Fruit fly (Drosophila melanogaster): ENCODE measurements around the gene Flo2.

Flo2 gene

DNA sequence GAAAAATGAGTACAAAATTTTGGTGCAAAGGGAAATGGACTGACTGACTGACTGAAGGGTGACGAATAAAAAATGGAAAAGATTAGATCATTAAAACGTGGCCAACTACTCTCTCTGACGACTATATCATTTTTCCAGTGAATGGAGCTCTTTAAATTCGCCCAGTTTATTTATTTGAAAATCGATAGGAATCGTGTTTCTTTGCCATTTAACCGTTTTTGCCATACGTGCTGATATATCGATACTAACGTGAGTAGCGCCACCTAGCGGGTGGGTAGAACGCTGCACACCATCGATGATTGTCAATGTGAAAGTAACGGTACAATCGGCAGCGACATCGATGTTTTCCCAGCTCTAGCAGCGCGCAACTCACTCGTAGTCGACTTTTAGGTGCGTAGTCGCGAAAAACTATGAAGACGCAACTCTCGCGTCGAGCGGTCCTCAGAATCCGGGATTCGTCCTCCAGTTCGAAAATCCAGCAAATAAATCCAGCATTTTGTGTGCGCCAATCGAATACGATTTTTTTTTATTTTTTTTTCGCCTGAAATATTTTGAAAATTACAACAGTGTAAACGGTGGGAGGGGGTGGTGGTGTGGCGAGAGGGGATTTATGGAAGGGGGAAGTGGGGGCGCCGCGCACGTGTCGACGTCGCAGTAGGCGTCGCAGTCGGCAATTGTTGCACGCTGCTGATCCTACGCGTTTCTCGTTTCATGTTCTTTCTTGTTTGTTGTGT is 116.0 kb downstream of the Flo2 start, which contains the start of the genes CG9030 and eag (continued):
- peak; percentile 88 for TF ChIP-seq bbx (GFP tag; IDR thresholded peaks at IDR 0.05; ENCODE audit: partially characterized antibody)
- no peak for TF ChIP-seq CG7839 (tag; optimal IDR thresholded peaks at IDR 0.05)
- TF ChIP-seq NC2α (GFP tag; optimal IDR thresholded peaks at IDR 0.05), result no peak
- peak; percentile 88 for TF ChIP-seq BEAF-32 (GFP tag; optimal IDR thresholded peaks at IDR 0.05)
- TF ChIP-seq row (GFP tag; IDR thresholded peaks at IDR 0.05), result peak; percentile 16; the same call in 1 of the 3 replicates
- no peak for TF ChIP-seq CG9437 (GFP tag; optimal IDR thresholded peaks at IDR 0.05)
- TF ChIP-seq abd-A (tag; optimal IDR thresholded peaks at IDR 0.05), result peak; percentile 70
- TF ChIP-seq cato (GFP tag; optimal IDR thresholded peaks at IDR 0.05; ENCODE audit: borderline replicate concordance), result no peak
- TF ChIP-seq lola (GFP tag; optimal IDR thresholded peaks at IDR 0.05), result no peak
- TF ChIP-seq nau (GFP tag; optimal IDR thresholded peaks at IDR 0.05), result no peak
- TF ChIP-seq her (GFP tag; optimal IDR thresholded peaks at IDR 0.05), result no peak
- no peak for TF ChIP-seq trh (GFP tag; optimal IDR thresholded peaks at IDR 0.05)
- TF ChIP-seq sr (GFP tag; IDR thresholded peaks at IDR 0.05), result no peak
- TF ChIP-seq mld (GFP tag; IDR thresholded peaks at IDR 0.05; ENCODE audit: partially characterized antibody), result 0 out of 3 replicates have a peak, but pooled peaks have one; percentile 42
- TF ChIP-seq CG13287 (GFP tag; IDR thresholded peaks at IDR 0.05; ENCODE audit: partially characterized antibody), result peak; percentile 94
- TF ChIP-seq Bdp1 (GFP tag; optimal IDR thresholded peaks at IDR 0.05), result no peak
- TF ChIP-seq BtbVII (GFP tag; optimal IDR thresholded peaks at IDR 0.05), result no peak
- no peak for TF ChIP-seq fd3F (GFP tag; optimal IDR thresholded peaks at IDR 0.05)
- TF ChIP-seq CG1647 (GFP tag; optimal IDR thresholded peaks at IDR 0.05), result no peak
- no peak for TF ChIP-seq CG14965 (GFP tag; optimal IDR thresholded peaks at IDR 0.05; ENCODE audit: borderline replicate concordance)
- TF ChIP-seq aop (GFP tag; IDR thresholded peaks at IDR 0.05), result no peak
- no peak for TF ChIP-seq CG33557 (GFP tag; optimal IDR thresholded peaks at IDR 0.05)
- no peak for TF ChIP-seq gsb (GFP tag; IDR thresholded peaks at IDR 0.05)
- no peak for TF ChIP-seq PHDP (tag; optimal IDR thresholded peaks at IDR 0.05)
- no peak for TF ChIP-seq ftz-f1 (GFP tag; optimal IDR thresholded peaks at IDR 0.05)
- no peak for TF ChIP-seq NfI (GFP tag; optimal IDR thresholded peaks at IDR 0.05)
- no peak for TF ChIP-seq CG1233 (GFP tag; optimal IDR thresholded peaks at IDR 0.05)
- no peak for TF ChIP-seq CG6854 (GFP tag; optimal IDR thresholded peaks at IDR 0.05)
- no peak for TF ChIP-seq yki (optimal IDR thresholded peaks at IDR 0.05)
- no peak for TF ChIP-seq CG31388 (GFP tag; optimal IDR thresholded peaks at IDR 0.05)
- no peak for TF ChIP-seq Eip74EF (GFP tag; optimal IDR thresholded peaks at IDR 0.05)
- TF ChIP-seq Dip2 (GFP tag; IDR thresholded peaks at IDR 0.05), result peak; percentile 45; the same call in 1 of the 2 replicates
- TF ChIP-seq pzg (GFP tag; optimal IDR thresholded peaks at IDR 0.05), result peak; percentile 85
- peak; percentile 45; the same call in 1 of the 2 replicates for TF ChIP-seq crol (GFP tag; IDR thresholded peaks at IDR 0.05)
- no peak for TF ChIP-seq CG6689 (GFP tag; IDR thresholded peaks at IDR 0.05)
- TF ChIP-seq ssp (GFP tag; IDR thresholded peaks at IDR 0.05), result no peak
- no peak for TF ChIP-seq NC2β (GFP tag; optimal IDR thresholded peaks at IDR 0.05)
- TF ChIP-seq ems (GFP tag; optimal IDR thresholded peaks at IDR 0.05), result no peak
- no peak for TF ChIP-seq pan (optimal IDR thresholded peaks at IDR 0.05)
- TF ChIP-seq pan (GFP tag; optimal IDR thresholded peaks at IDR 0.05 in 1 of 2, IDR thresholded peaks at IDR 0.05 in 1 of 2), result no peak
- TF ChIP-seq GATAe (GFP tag; conservative IDR thresholded peaks at IDR 0.05), result no peak
- TF ChIP-seq ara (GFP tag; IDR thresholded peaks at IDR 0.05), result no peak
- 0 out of 2 replicates have a peak, but pooled peaks have one; percentile 14 for TF ChIP-seq MBD-R2 (GFP tag; IDR thresholded peaks at IDR 0.05)
- TF ChIP-seq CG3065 (GFP tag; optimal IDR thresholded peaks at IDR 0.05), result no peak
- no peak for TF ChIP-seq Doc2 (GFP tag; IDR thresholded peaks at IDR 0.05)
- no peak for TF ChIP-seq Side (GFP tag; optimal IDR thresholded peaks at IDR 0.05)
- TF ChIP-seq C15 (GFP tag; IDR thresholded peaks at IDR 0.05), result no peak
- no peak for TF ChIP-seq Ada2b (GFP tag; IDR thresholded peaks at IDR 0.05)
- no peak for TF ChIP-seq Ptx1 (GFP tag; IDR thresholded peaks at IDR 0.05)
- no peak for TF ChIP-seq CG13296 (GFP tag; optimal IDR thresholded peaks at IDR 0.05)
